Worm (Caenorhabditis elegans) whole organism, L4/young adult: ENCODE data around the gene lbp-2.

ENCODE experiments used
- W03F9.2 ChIP-seq: fragments of 150-350 bp; optimal IDR thresholded peaks from 2 replicates; lab custom pipeline; 2014; ENCODE audit warnings: missing biosample characterization, missing genetic modification characterization
- dao-5 ChIP-seq: sonication (generic microtip); optimal IDR thresholded peaks from 2 replicates; lab custom pipeline; 2016; ENCODE audit warnings: missing genotype, missing genetic modification characterization, moderate library complexity, missing compliant biosample characterization
- him-1 ChIP-seq: sonication (generic microtip); optimal IDR thresholded peaks from 2 replicates; lab custom pipeline; 2016; ENCODE audit warnings: missing genotype, missing genetic modification reagents, missing genetic modification characterization, missing compliant biosample characterization

DNA sequence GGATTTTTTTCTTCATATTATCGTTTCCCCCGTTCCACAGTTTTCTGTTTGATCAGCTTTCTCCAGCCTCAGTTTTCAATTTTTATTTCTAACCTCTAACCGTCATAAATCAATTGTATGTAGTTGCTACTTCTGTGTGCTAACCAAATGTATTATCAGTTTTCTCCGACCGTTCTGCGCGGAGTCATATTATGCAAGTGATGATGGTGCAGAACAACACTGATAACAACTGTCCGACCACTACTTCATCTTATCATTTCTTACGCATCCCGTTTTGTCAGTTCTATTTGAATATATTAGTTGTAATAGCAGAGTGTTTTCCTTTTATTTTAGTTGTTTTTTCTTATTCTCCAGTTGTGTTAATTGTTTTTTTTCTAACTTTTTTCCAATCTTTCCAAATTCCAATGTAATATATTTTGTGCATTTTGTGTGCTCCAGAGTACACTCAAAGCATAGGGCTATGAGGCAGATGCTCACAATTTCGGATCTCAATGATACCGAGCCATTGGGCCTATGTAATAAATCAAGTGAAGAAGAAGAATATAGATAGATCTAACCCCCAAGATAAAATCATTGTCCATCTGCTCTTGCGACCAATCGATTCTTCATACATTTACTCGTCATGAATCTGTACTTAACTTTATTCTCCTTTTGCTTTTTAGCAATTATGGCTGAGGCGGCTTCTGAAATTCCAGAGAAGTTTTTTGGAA, 3.5 kb upstream of the lbp-2 start, which contains the start of gene lbp-3:
- TF ChIP-seq dao-5 (tag; lab: Kevin White, UChicago) = no peak
- no peak for TF ChIP-seq him-1
- TF ChIP-seq W03F9.2 (tag; lab: Kevin White, UChicago) = no peak
